Worm (Caenorhabditis elegans): ENCODE results near the gene kqt-1.

ce11 chrX:6642798-6643197 is 24.0 kb downstream of the kqt-1 start:
- TF ChIP-seq ama-1 (optimal IDR thresholded peaks at IDR 0.05): no peak
- no peak for TF ChIP-seq tbx-37 (GFP tag; conservative IDR thresholded peaks at IDR 0.05)
- no peak for TF ChIP-seq scrt-1 (GFP tag; IDR thresholded peaks at IDR 0.05)
- no peak for TF ChIP-seq ceh-13 (GFP tag; optimal IDR thresholded peaks at IDR 0.05)
- no peak for TF ChIP-seq F13C5.2 (tag; optimal IDR thresholded peaks at IDR 0.05)
- no peak for TF ChIP-seq hmbx-1 (tag; optimal IDR thresholded peaks at IDR 0.05)
- no peak for TF ChIP-seq tbx-11 (GFP tag; IDR thresholded peaks at IDR 0.05)
- TF ChIP-seq sea-1 (GFP tag; conservative IDR thresholded peaks at IDR 0.05): no peak
- no peak for TF ChIP-seq flt-1 (GFP tag; IDR thresholded peaks at IDR 0.05)
- TF ChIP-seq pes-1 (GFP tag; IDR thresholded peaks at IDR 0.05): no peak
- TF ChIP-seq aly-1 (tag; optimal IDR thresholded peaks at IDR 0.05): no peak
- no peak for TF ChIP-seq B0310.2 (tag; optimal IDR thresholded peaks at IDR 0.05)
- no peak for TF ChIP-seq hmg-4 (GFP tag; optimal IDR thresholded peaks at IDR 0.05)
